Fruit fly (Drosophila melanogaster) whole organism, prepupa: ENCODE measurements around the gene Ir8a.

Experiments
- Blimp-1 ChIP-seq: fragments of 200-800 bp; sonication (Bioruptor generic); optimal IDR thresholded peaks from 3 replicates; lab custom pipeline; 2017; ENCODE audit warnings: missing biosample characterization, missing genetic modification characterization, mild to moderate bottlenecking, moderate library complexity, missing genetic modification reagents
- CG10669 ChIP-seq: fragments of 200-800 bp; sonication (Bioruptor generic); optimal IDR thresholded peaks from 3 replicates; lab custom pipeline; 2018; ENCODE audit warnings: missing biosample characterization, mild to moderate bottlenecking, missing genetic modification characterization, moderate library complexity
- CG11902 ChIP-seq: fragments of 200-800 bp; sonication (Bioruptor generic); optimal IDR thresholded peaks from 3 replicates; lab custom pipeline; 2016; ENCODE audit warnings: missing biosample characterization, missing genetic modification characterization
- CG15336 ChIP-seq: fragments of 200-800 bp; sonication (Bioruptor generic); IDR thresholded peaks from 2 replicates; pipeline ENCODE4 v1.3.6; 2022; ENCODE audit warnings: missing biosample characterization, missing genetic modification characterization
- CG1621 ChIP-seq: fragments of 200-800 bp; sonication (Bioruptor generic); optimal IDR thresholded peaks from 3 replicates; lab custom pipeline; 2018; ENCODE audit warnings: missing biosample characterization, mild to moderate bottlenecking, missing genetic modification characterization
- CG16779 ChIP-seq: fragments of 200-800 bp; sonication (Bioruptor generic); optimal IDR thresholded peaks from 3 replicates; lab custom pipeline; 2017; ENCODE audit warnings: missing biosample characterization, mild to moderate bottlenecking, missing genetic modification characterization
- CG3032 ChIP-seq: fragments of 200-800 bp; optimal IDR thresholded peaks from 2 replicates; lab custom pipeline; 2019; ENCODE audit warnings: missing biosample characterization, mild to moderate bottlenecking, missing genetic modification characterization, moderate library complexity
- CG31627 ChIP-seq: fragments of 200-800 bp; sonication (Bioruptor generic); optimal IDR thresholded peaks from 3 replicates; lab custom pipeline; 2016; ENCODE audit warnings: missing biosample characterization, missing genetic modification characterization
- CG32006 ChIP-seq: fragments of 200-800 bp; sonication (Bioruptor generic); optimal IDR thresholded peaks from 3 replicates; lab custom pipeline; 2017; ENCODE audit warnings: missing biosample characterization, mild to moderate bottlenecking, missing genetic modification characterization
- CG34406 ChIP-seq: fragments of 200-800 bp; sonication (Bioruptor generic); optimal IDR thresholded peaks from 3 replicates; lab custom pipeline; 2016; ENCODE audit warnings: missing biosample characterization, missing genetic modification characterization
- CG3919 ChIP-seq: fragments of 200-800 bp; sonication (Bioruptor generic); optimal IDR thresholded peaks from 3 replicates; lab custom pipeline; 2016; ENCODE audit warnings: missing biosample characterization, missing genetic modification characterization
- CG4318 ChIP-seq: fragments of 200-800 bp; sonication (Bioruptor generic); optimal IDR thresholded peaks from 3 replicates; lab custom pipeline; 2017; ENCODE audit warnings: missing biosample characterization, mild to moderate bottlenecking, missing genetic modification characterization
- CG6163 ChIP-seq: fragments of 200-800 bp; sonication (Bioruptor generic); IDR thresholded peaks from 3 replicates; pipeline ENCODE4 v1.3.6; 2022; ENCODE audit warnings: missing biosample characterization, missing genetic modification characterization
- CG6792 ChIP-seq: fragments of 200-800 bp; sonication (Bioruptor generic); optimal IDR thresholded peaks from 3 replicates; lab custom pipeline; 2016; ENCODE audit warnings: missing biosample characterization, missing genetic modification characterization
- CG6854 ChIP-seq: fragments of 200-800 bp; sonication (Bioruptor generic); optimal IDR thresholded peaks from 2 replicates; lab custom pipeline; 2017; ENCODE audit warnings: missing biosample characterization, mild to moderate bottlenecking, missing genetic modification characterization
- CG8119 ChIP-seq: fragments of 200-800 bp; sonication (Bioruptor generic); IDR thresholded peaks from 3 replicates; pipeline ENCODE4 v1.3.6; 2022; ENCODE audit warnings: missing biosample characterization, missing genetic modification characterization
- CG8319 ChIP-seq: fragments of 200-800 bp; sonication (Bioruptor generic); optimal IDR thresholded peaks from 3 replicates; lab custom pipeline; 2016; ENCODE audit warnings: missing biosample characterization, missing genetic modification characterization
- CG8632 ChIP-seq: fragments of 200-800 bp; sonication (Bioruptor generic); optimal IDR thresholded peaks from 3 replicates; lab custom pipeline; 2016; ENCODE audit warnings: missing biosample characterization, missing genetic modification characterization
- CG9139 ChIP-seq: fragments of 200-800 bp; sonication (Bioruptor generic); optimal IDR thresholded peaks from 3 replicates; lab custom pipeline; 2017; ENCODE audit warnings: missing biosample characterization, mild to moderate bottlenecking, missing genetic modification characterization
- Eip75B ChIP-seq: fragments of 200-800 bp; sonication (Bioruptor generic); optimal IDR thresholded peaks from 3 replicates; lab custom pipeline; 2016; ENCODE audit warnings: missing biosample characterization, missing genetic modification characterization
- Eip78C ChIP-seq: fragments of 200-800 bp; sonication (Bioruptor generic); peaks from one replicate; lab custom pipeline; 2016; ENCODE audit warnings: missing biosample characterization, missing genetic modification characterization
- Eip93F ChIP-seq: fragments of 200-800 bp; sonication (Bioruptor generic); optimal IDR thresholded peaks from 2 replicates; lab custom pipeline; 2016; ENCODE audit warnings: missing biosample characterization, mild to moderate bottlenecking, missing genetic modification characterization
- Ets21C ChIP-seq: fragments of 200-800 bp; sonication (Bioruptor generic); optimal IDR thresholded peaks from 3 replicates; lab custom pipeline; 2016; ENCODE audit warnings: missing biosample characterization, missing genetic modification characterization
- Ets96B ChIP-seq: fragments of 200-800 bp; optimal IDR thresholded peaks from 2 replicates; lab custom pipeline; 2019; ENCODE audit warnings: missing biosample characterization, mild to moderate bottlenecking, missing genetic modification characterization, moderate library complexity
- Gug ChIP-seq: fragments of 200-800 bp; sonication (Bioruptor generic); IDR thresholded peaks from 2 replicates; pipeline ENCODE4 v1.3.6; 2022; ENCODE audit warnings: missing biosample characterization, missing genetic modification characterization
- Hr38 ChIP-seq: sonication (Bioruptor generic); optimal IDR thresholded peaks from 2 replicates; lab custom pipeline; 2016; ENCODE audit warnings: missing biosample characterization, missing genetic modification characterization
- Hr39 ChIP-seq: fragments of 200-800 bp; sonication (Bioruptor generic); optimal IDR thresholded peaks from 2 replicates; lab custom pipeline; 2016; ENCODE audit warnings: missing biosample characterization, missing genetic modification characterization
- Hr4 ChIP-seq: fragments of 200-800 bp; sonication (Bioruptor generic); optimal IDR thresholded peaks from 3 replicates; lab custom pipeline; 2016; ENCODE audit warnings: missing biosample characterization, missing genetic modification characterization
- Met ChIP-seq: fragments of 200-800 bp; sonication (Bioruptor generic); optimal IDR thresholded peaks from 3 replicates; lab custom pipeline; 2016; ENCODE audit warnings: missing biosample characterization, missing genetic modification characterization
- Sox102F ChIP-seq: fragments of 200-800 bp; sonication (Bioruptor generic); optimal IDR thresholded peaks from 2 replicates; lab custom pipeline; 2016; ENCODE audit warnings: missing biosample characterization, mild to moderate bottlenecking, missing genetic modification characterization
- Sox14 ChIP-seq: fragments of 200-800 bp; sonication (Bioruptor generic); optimal IDR thresholded peaks from 3 replicates; lab custom pipeline; 2016; ENCODE audit warnings: missing biosample characterization, missing genetic modification characterization
- achi ChIP-seq: fragments of 200-800 bp; sonication (Bioruptor generic); optimal IDR thresholded peaks from 3 replicates; lab custom pipeline; 2016; ENCODE audit warnings: missing biosample characterization, missing genetic modification characterization
- acj6 ChIP-seq: fragments of 200-800 bp; sonication (Bioruptor generic); optimal IDR thresholded peaks from 3 replicates; lab custom pipeline; 2016; ENCODE audit warnings: missing biosample characterization, missing genetic modification characterization
- cyc ChIP-seq: fragments of 200-800 bp; sonication (Bioruptor generic); optimal IDR thresholded peaks from 3 replicates; lab custom pipeline; 2016; ENCODE audit warnings: missing biosample characterization, missing genetic modification characterization
- dac ChIP-seq: fragments of 200-800 bp; sonication (Bioruptor generic); optimal IDR thresholded peaks from 2 replicates; lab custom pipeline; 2017; ENCODE audit warnings: missing biosample characterization, mild to moderate bottlenecking, missing genetic modification characterization
- dsx ChIP-seq: fragments of 200-800 bp; optimal IDR thresholded peaks from 3 replicates; lab custom pipeline; 2019; ENCODE audit warnings: missing biosample characterization, mild to moderate bottlenecking, missing genetic modification characterization, moderate library complexity; ENCODE audit not compliant: poor library complexity, severe bottlenecking
- eg ChIP-seq: fragments of 200-800 bp; sonication (Bioruptor generic); IDR thresholded peaks from 3 replicates; pipeline ENCODE4 v1.3.6; 2022; ENCODE audit warnings: missing biosample characterization, missing genetic modification characterization
- fd59A ChIP-seq: fragments of 200-800 bp; sonication (Bioruptor generic); optimal IDR thresholded peaks from 2 replicates; lab custom pipeline; 2017; ENCODE audit warnings: missing biosample characterization, mild to moderate bottlenecking, missing genetic modification characterization, missing genetic modification reagents
- fd85E ChIP-seq: fragments of 200-800 bp; sonication (Bioruptor generic); optimal IDR thresholded peaks from 3 replicates; lab custom pipeline; 2016; ENCODE audit warnings: missing biosample characterization, missing genetic modification characterization
- lz ChIP-seq: fragments of 200-800 bp; sonication (Bioruptor generic); optimal IDR thresholded peaks from 3 replicates; lab custom pipeline; 2016; ENCODE audit warnings: missing biosample characterization, missing genetic modification characterization
- net ChIP-seq: fragments of 200-800 bp; sonication (Bioruptor generic); optimal IDR thresholded peaks from 3 replicates; lab custom pipeline; 2016; ENCODE audit warnings: missing biosample characterization, missing genetic modification characterization
- pdm3 ChIP-seq: fragments of 200-800 bp; sonication (Bioruptor generic); optimal IDR thresholded peaks from 3 replicates; lab custom pipeline; 2016; ENCODE audit warnings: missing biosample characterization, missing genetic modification characterization
- spab ChIP-seq: fragments of 200-800 bp; sonication (Bioruptor generic); optimal IDR thresholded peaks from 2 replicates; lab custom pipeline; 2017; ENCODE audit warnings: missing biosample characterization, mild to moderate bottlenecking, missing genetic modification characterization, missing genetic modification reagents
- ss ChIP-seq, 2 experiments: fragments of 200-800 bp; sonication (Bioruptor generic); optimal IDR thresholded peaks; 2 replicates in 1 of 2; 3 replicates in 1 of 2; lab custom pipeline; 2017 to 2018; ENCODE audit warnings: mild to moderate bottlenecking in 2 of 2, missing biosample characterization in 2 of 2, missing genetic modification characterization in 2 of 2, moderate library complexity in 1 of 2
- svp ChIP-seq: fragments of 200-800 bp; sonication (Bioruptor generic); peaks from one replicate; lab custom pipeline; 2016; ENCODE audit warnings: missing biosample characterization, missing genetic modification characterization
- topi ChIP-seq: fragments of 200-800 bp; sonication (Bioruptor generic); optimal IDR thresholded peaks from 3 replicates; lab custom pipeline; 2016; ENCODE audit warnings: missing biosample characterization, missing genetic modification characterization
- vri ChIP-seq: fragments of 200-800 bp; sonication (Bioruptor generic); optimal IDR thresholded peaks from 3 replicates; lab custom pipeline; 2016; ENCODE audit warnings: missing biosample characterization, mild to moderate bottlenecking, missing genetic modification characterization

The Ir8a gene

dm6 chrX:9248040-9248439 lies 11.7 kb upstream of the Ir8a start (continued):
- peak; percentile 61 for TF ChIP-seq lz
- peak; percentile 46 for TF ChIP-seq CG10669 (GFP tag; lab: Kevin White, UChicago)
- no peak for TF ChIP-seq ss (GFP tag; optimal IDR thresholded peaks at IDR 0.05; lab: Kevin White, UChicago)
- peak; percentile 14 for TF ChIP-seq CG6792
- peak; percentile 61 for TF ChIP-seq Ets96B
- no peak for TF ChIP-seq Sox102F (GFP tag; lab: Kevin White, UChicago)
- TF ChIP-seq net (GFP tag; lab: Kevin White, UChicago) = peak; percentile 45

dm6 chrX:9247171-9247783 lies 10.9 kb upstream of the Ir8a start, which contains the start of the genes amx and Dsor1:
Gene amx, minus strand, starts transcription at chrX:9247336.
Gene Dsor1, plus strand, starts transcription at chrX:9247342.
- peak; percentile 59 for TF ChIP-seq Eip78C (GFP tag; lab: Kevin White, UChicago)
- TF ChIP-seq Sox14 = peak; percentile 7
- no peak for TF ChIP-seq dac (GFP tag; lab: Kevin White, UChicago)
- no peak for TF ChIP-seq Eip93F (GFP tag; lab: Kevin White, UChicago)
- peak; percentile 11 for TF ChIP-seq svp (GFP tag; lab: Kevin White, UChicago)
- no peak for TF ChIP-seq CG3032 (tag; lab: Kevin White, UChicago)
- no peak for TF ChIP-seq lz

dm6 chrX:9243417-9243884 lies 7.1 kb upstream of the Ir8a start, which contains the start of the genes mxc and Larp7:
Gene mxc, minus strand, starts transcription at chrX:9243467.
Gene Larp7, plus strand, starts transcription at chrX:9243817.
- TF ChIP-seq CG8319 (GFP tag; lab: Kevin White, UChicago) (no peak), CG34406 (GFP tag; lab: Kevin White, UChicago) (peak; percentile 38), achi (GFP tag; lab: Kevin White, UChicago) (no peak), Eip93F (GFP tag; lab: Kevin White, UChicago) (no peak), CG15336 (GFP tag; lab: Robert Waterston, UW) (0 out of 2 replicates have a peak, but pooled peaks have one; percentile 33), CG6854 (GFP tag; lab: Kevin White, UChicago) (no peak), Blimp-1 (GFP tag; lab: Kevin White, UChicago) (no peak), lz (peak; percentile 85), CG32006 (GFP tag; lab: Kevin White, UChicago) (no peak), vri (GFP tag; lab: Kevin White, UChicago) (no peak), CG31627 (GFP tag; lab: Kevin White, UChicago) (peak; percentile 76), CG1621 (tag; lab: Kevin White, UChicago) (no peak), Ets21C (GFP tag; lab: Kevin White, UChicago) (no peak), CG8632 (GFP tag; lab: Kevin White, UChicago) (no peak), pdm3 (GFP tag; lab: Kevin White, UChicago) (no peak), dsx (GFP tag; lab: Kevin White, UChicago) (no peak), Hr4 (GFP tag; lab: Kevin White, UChicago) (no peak), acj6 (GFP tag; lab: Kevin White, UChicago) (no peak), CG4318 (GFP tag; lab: Kevin White, UChicago) (no peak), Gug (GFP tag; lab: Robert Waterston, UW) (peak; percentile 40), CG6163 (GFP tag; lab: Robert Waterston, UW) (no peak), Hr38 (GFP tag; lab: Kevin White, UChicago) (no peak), fd85E (GFP tag; lab: Kevin White, UChicago) (no peak), CG11902 (GFP tag; lab: Kevin White, UChicago) (peak; percentile 45), CG3919 (GFP tag; lab: Kevin White, UChicago) (no peak), Eip75B (GFP tag; lab: Kevin White, UChicago) (no peak), topi (GFP tag; lab: Kevin White, UChicago) (no peak), svp (GFP tag; lab: Kevin White, UChicago) (peak; percentile 82), eg (GFP tag; lab: Robert Waterston, UW) (no peak), cyc (peak; percentile 71), Hr39 (GFP tag; lab: Kevin White, UChicago) (peak; percentile 77), Sox102F (GFP tag; lab: Kevin White, UChicago) (no peak), CG16779 (no peak), CG9139 (no peak), Met (no peak), spab (GFP tag; lab: Kevin White, UChicago) (no peak), fd59A (GFP tag; lab: Kevin White, UChicago) (peak; percentile 20), CG8119 (GFP tag; lab: Robert Waterston, UW) (no peak), Eip78C (GFP tag; lab: Kevin White, UChicago) (no peak), ss (GFP tag; optimal IDR thresholded peaks at IDR 0.05; lab: Kevin White, UChicago) (no peak)
